Worm (Caenorhabditis elegans): ENCODE measurements around the gene str-23.
"Not testable (repeated sequence)": the region's sequence is repeated elsewhere in the genome, so short reads cannot be mapped to it uniquely, and the experiment has no call there.

str-23 gene

DNA sequence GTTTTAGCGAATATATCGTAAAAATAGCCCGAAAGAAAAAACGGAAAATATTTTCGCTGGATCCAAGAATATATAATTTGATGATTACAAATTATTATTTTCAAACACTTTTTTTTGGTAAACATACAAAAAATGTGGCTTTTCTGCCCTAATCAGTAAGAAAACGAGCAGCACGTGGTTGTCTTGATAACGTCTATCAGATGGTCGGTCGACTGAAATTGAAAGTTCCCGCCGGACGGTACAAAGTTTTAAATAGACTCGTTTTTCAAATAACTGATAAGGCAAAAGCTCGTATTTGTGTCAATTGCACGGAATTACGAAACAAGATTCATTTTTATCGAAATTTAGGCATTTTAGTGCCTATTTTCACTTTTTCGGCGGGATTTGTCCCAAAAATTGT, 22.0 kb downstream of the str-23 start:
- TF ChIP-seq F13H6.1 (tag; optimal IDR thresholded peaks at IDR 0.05) (peak; percentile 66), alr-1 (tag; optimal IDR thresholded peaks at IDR 0.05) (no peak), unc-62 (GFP tag; optimal IDR thresholded peaks at IDR 0.05) (no peak), R02D3.7 (tag; optimal IDR thresholded peaks at IDR 0.05) (no peak), sma-9 (GFP tag; optimal IDR thresholded peaks at IDR 0.05) (peak; percentile 85), sma-9 (tag; optimal IDR thresholded peaks at IDR 0.05) (no peak), nhr-11 (tag; optimal IDR thresholded peaks at IDR 0.05) (no peak), mdl-1 (tag; optimal IDR thresholded peaks at IDR 0.05) (peak in 1 of 2 experiments; percentile 67), skn-1 (tag; optimal IDR thresholded peaks at IDR 0.05) (peak; percentile 46), mbf-1 (tag; optimal IDR thresholded peaks at IDR 0.05) (no peak), sma-3 (GFP tag; optimal IDR thresholded peaks at IDR 0.05) (peak; percentile 33), nhr-10 (tag; optimal IDR thresholded peaks at IDR 0.05) (no peak), fos-1 (tag; optimal IDR thresholded peaks at IDR 0.05) (peak; percentile 82), gmeb-1 (tag; optimal IDR thresholded peaks at IDR 0.05) (peak; percentile 65), nhr-237 (tag; optimal IDR thresholded peaks at IDR 0.05) (no peak), ztf-4 (tag; optimal IDR thresholded peaks at IDR 0.05) (no peak), blmp-1 (tag; optimal IDR thresholded peaks at IDR 0.05; ENCODE audit: insufficient read depth) (peak; percentile 67), nhr-21 (tag; optimal IDR thresholded peaks at IDR 0.05) (no peak), crh-2 (tag; optimal IDR thresholded peaks at IDR 0.05) (peak; percentile 72)

ce11 chrV:15668200-15668599, 23.5 kb downstream of the str-23 start, which contains the start of gene F53E4.1:
TSS of gene F53E4.1 (minus strand) at chrV:15668300.
- not testable (repeated sequence) for TF ChIP-seq Y55F3AM.14 (GFP tag; optimal IDR thresholded peaks at IDR 0.05); fos-1 (tag; optimal IDR thresholded peaks at IDR 0.05); ceh-82 (tag; optimal IDR thresholded peaks at IDR 0.05)

DNA sequence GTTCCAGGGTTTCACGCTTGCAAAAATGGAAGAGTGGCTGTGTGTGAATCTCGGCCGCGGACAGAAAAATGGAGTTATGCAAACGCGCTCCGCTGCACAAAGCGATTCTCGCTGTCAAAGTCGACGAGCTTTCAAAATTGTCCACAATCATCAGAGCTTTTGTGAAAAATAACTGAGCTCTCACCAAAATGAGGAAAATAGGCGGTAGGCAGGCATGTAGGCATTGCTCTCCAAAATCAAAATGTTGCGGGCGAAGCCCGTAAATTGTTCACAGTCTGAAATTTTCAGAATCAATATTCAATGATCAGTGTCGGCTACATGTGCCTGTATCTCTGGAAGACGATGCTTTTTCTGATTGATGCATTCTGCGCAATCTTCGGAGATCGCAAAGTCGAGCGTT, 24.2 kb downstream of the str-23 start, which contains the start of gene K06B4.4:
TSS of gene K06B4.4 (plus strand) at position 301 of the 400 bp plus-strand sequence.
- no peak for TF ChIP-seq egl-27 (tag; optimal IDR thresholded peaks at IDR 0.05)
- no peak for TF ChIP-seq sem-4 (tag; optimal IDR thresholded peaks at IDR 0.05)
- TF ChIP-seq gmeb-1 (tag; optimal IDR thresholded peaks at IDR 0.05) = no peak
- TF ChIP-seq Y55F3AM.14 (GFP tag; optimal IDR thresholded peaks at IDR 0.05) = no peak
- no peak for TF ChIP-seq blmp-1 (tag; optimal IDR thresholded peaks at IDR 0.05; ENCODE audit: insufficient read depth)
- no peak for TF ChIP-seq lin-11 (tag; optimal IDR thresholded peaks at IDR 0.05)
- TF ChIP-seq ztf-11 (tag; optimal IDR thresholded peaks at IDR 0.05) = no peak
- TF ChIP-seq nhr-25 (tag; optimal IDR thresholded peaks at IDR 0.05) = no peak
- TF ChIP-seq ZK546.5 (tag; optimal IDR thresholded peaks at IDR 0.05) = no peak
- no peak for TF ChIP-seq alr-1 (tag; optimal IDR thresholded peaks at IDR 0.05)
- no peak for TF ChIP-seq mdl-1 (tag; optimal IDR thresholded peaks at IDR 0.05)
- TF ChIP-seq nhr-129 (tag; optimal IDR thresholded peaks at IDR 0.05) = no peak
- TF ChIP-seq crh-2 (tag; optimal IDR thresholded peaks at IDR 0.05) = no peak
- TF ChIP-seq mab-5 (tag; optimal IDR thresholded peaks at IDR 0.05) = no peak
- TF ChIP-seq lin-39 (tag; optimal IDR thresholded peaks at IDR 0.05) = no peak
- TF ChIP-seq ztf-1 (GFP tag; conservative IDR thresholded peaks at IDR 0.05) = no peak

DNA sequence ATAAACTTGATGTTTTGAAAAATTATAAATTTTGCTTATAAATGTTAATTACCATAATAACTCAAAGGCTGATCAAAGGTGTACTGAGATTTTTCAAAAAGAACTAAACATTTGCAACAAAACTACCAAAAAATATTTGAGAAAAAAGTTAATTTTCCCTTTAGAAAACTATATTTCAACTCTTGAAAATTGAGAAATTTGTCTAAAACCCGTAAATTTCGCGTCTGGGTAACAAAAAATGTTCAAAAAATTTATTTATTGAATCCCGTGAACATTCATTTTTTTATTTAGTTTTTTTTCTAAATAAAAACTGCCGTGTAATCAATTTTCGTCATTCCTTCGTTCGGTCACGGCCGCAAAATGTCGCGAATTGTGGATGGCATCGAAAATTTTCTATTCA, 25.5 kb downstream of the str-23 start, which contains the start of gene K06B4.15:
TSS of gene K06B4.15 (plus strand) at position 301 of the 400 bp plus-strand sequence.
- not testable (repeated sequence) for TF ChIP-seq aly-2, zag-1, snpc-4 (tag; optimal IDR thresholded peaks at IDR 0.05)

DNA sequence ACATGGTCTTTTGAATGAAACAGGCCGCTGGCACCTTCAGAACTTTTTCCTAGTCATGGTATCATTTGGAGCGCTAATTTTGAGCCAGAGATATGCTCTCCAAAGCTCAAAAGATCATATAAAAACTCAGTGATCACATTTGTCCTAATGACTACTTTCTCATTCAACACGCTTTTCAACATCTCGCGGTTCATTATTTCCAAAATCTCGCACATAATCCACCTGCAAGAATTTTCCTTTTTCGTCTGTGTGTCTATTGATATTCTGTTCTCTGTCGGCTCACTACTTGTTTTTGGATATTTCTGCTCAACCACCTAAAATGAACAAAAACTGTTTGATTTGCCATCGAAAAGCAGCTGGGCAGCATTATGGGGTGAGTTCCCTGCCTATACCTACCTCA, 29.0 kb downstream of the str-23 start, which contains the start of gene nhr-51:
TSS of gene nhr-51 (plus strand) at position 301 of the 400 bp plus-strand sequence.
- TF ChIP-seq sma-9 (GFP tag; optimal IDR thresholded peaks at IDR 0.05) (no peak), sma-9 (tag; optimal IDR thresholded peaks at IDR 0.05) (no peak), egl-27 (tag; optimal IDR thresholded peaks at IDR 0.05) (no peak), nhr-11 (tag; optimal IDR thresholded peaks at IDR 0.05) (no peak)
